Worm (Caenorhabditis elegans): Measurements from ENCODE around the gene idpa-2.

Gene idpa-2

DNA sequence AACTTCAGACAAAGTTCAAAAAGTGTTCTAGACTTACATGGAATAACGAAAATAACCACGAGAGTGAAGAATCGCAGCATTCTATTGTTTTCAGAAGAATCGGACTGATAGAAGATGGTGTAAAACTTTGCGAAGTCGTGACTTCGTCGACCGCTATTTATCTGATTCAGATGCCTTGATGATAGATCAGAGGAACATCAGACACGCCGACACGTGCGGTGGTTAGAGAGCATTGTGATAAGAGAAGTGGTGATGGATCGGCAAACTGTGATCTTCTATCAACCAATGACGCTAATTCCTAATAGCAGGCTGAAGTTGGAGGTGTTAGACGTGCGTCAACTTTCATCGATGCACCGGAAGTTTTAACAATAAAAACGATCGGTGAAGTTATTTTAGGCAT lies 25.7 kb upstream of the idpa-2 start (continued):
- TF ChIP-seq lin-29 (GFP tag; IDR thresholded peaks at IDR 0.05) (no peak), lin-38 (GFP tag; IDR thresholded peaks at IDR 0.05) (no peak), jun-1 (tag; optimal IDR thresholded peaks at IDR 0.05) (no peak), D1046.2 (GFP tag; IDR thresholded peaks at IDR 0.05) (no peak), php-3 (GFP tag; IDR thresholded peaks at IDR 0.05) (no peak), lin-1 (GFP tag; IDR thresholded peaks at IDR 0.05) (peak; percentile 39; the same call in 1 of the 2 replicates), mdt-29 (GFP tag; IDR thresholded peaks at IDR 0.05) (no peak), attf-4 (tag; optimal IDR thresholded peaks at IDR 0.05) (no peak), Y105C5A.15 (GFP tag; IDR thresholded peaks at IDR 0.05) (no peak), ztf-11 (tag; optimal IDR thresholded peaks at IDR 0.05) (no peak), hif-1 (tag; optimal IDR thresholded peaks at IDR 0.05) (no peak), tra-1 (GFP tag; IDR thresholded peaks at IDR 0.05) (0 out of 2 replicates have a peak, but pooled peaks have one; percentile 56), hlh-11 (tag; optimal IDR thresholded peaks at IDR 0.05) (peak; percentile 62), ZK337.2 (GFP tag; IDR thresholded peaks at IDR 0.05) (no peak), snpc-4 (tag; optimal IDR thresholded peaks at IDR 0.05) (no peak), unc-62 (GFP tag; optimal IDR thresholded peaks at IDR 0.05 in 1 of 2) (no peak), unc-62 (tag; optimal IDR thresholded peaks at IDR 0.05) (no peak), nhr-41 (GFP tag; IDR thresholded peaks at IDR 0.05) (no peak), fos-1 (tag; optimal IDR thresholded peaks at IDR 0.05) (no peak), ama-1 (optimal IDR thresholded peaks at IDR 0.05) (peak; percentile 4), F49E8.2 (tag; optimal IDR thresholded peaks at IDR 0.05; ENCODE audit: borderline replicate concordance) (no peak), T26A8.4 (GFP tag; IDR thresholded peaks at IDR 0.05) (no peak), snpc-1.2 (GFP tag; IDR thresholded peaks at IDR 0.05) (no peak), nhr-42 (GFP tag; IDR thresholded peaks at IDR 0.05) (no peak), spr-3 (GFP tag; optimal IDR thresholded peaks at IDR 0.05) (no peak), nhr-102 (tag; optimal IDR thresholded peaks at IDR 0.05) (peak; percentile 14), daf-19 (GFP tag; conservative IDR thresholded peaks at IDR 0.05) (no peak), ceh-20 (GFP tag; IDR thresholded peaks at IDR 0.05) (0 out of 2 replicates have a peak, but pooled peaks have one; percentile 55), egl-27 (tag; optimal IDR thresholded peaks at IDR 0.05) (no peak), lsy-2 (tag; optimal IDR thresholded peaks at IDR 0.05) (no peak), pqm-1 (tag; optimal IDR thresholded peaks at IDR 0.05) (no peak), sdz-12 (GFP tag; optimal IDR thresholded peaks at IDR 0.05) (no peak), daf-12 (tag; optimal IDR thresholded peaks at IDR 0.05) (no peak), ces-1 (GFP tag; optimal IDR thresholded peaks at IDR 0.05) (no peak), rbr-2 (tag; optimal IDR thresholded peaks at IDR 0.05) (no peak), Y5F2A.4 (GFP tag; optimal IDR thresholded peaks at IDR 0.05) (no peak), gei-8 (GFP tag; optimal IDR thresholded peaks at IDR 0.05) (peak; percentile 25), dmd-9 (GFP tag; IDR thresholded peaks at IDR 0.05) (no peak), nhr-237 (tag; optimal IDR thresholded peaks at IDR 0.05) (no peak), zip-2 (tag; optimal IDR thresholded peaks at IDR 0.05) (no peak), pha-4 (GFP tag; IDR thresholded peaks at IDR 0.05) (no peak), pha-4 (tag; optimal IDR thresholded peaks at IDR 0.05) (no peak), ceh-32 (tag; optimal IDR thresholded peaks at IDR 0.05; ENCODE audit: poor library complexity) (no peak), tag-97 (GFP tag; IDR thresholded peaks at IDR 0.05) (no peak), lin-13 (GFP tag; optimal IDR thresholded peaks at IDR 0.05) (no peak), hlh-30 (tag; optimal IDR thresholded peaks at IDR 0.05; ENCODE audit: insufficient read depth) (peak; percentile 77), lim-7 (GFP tag; IDR thresholded peaks at IDR 0.05) (no peak), F37D6.2 (tag; optimal IDR thresholded peaks at IDR 0.05) (no peak), mxl-3 (GFP tag; optimal IDR thresholded peaks at IDR 0.05) (peak; percentile 84), nhr-28 (tag; optimal IDR thresholded peaks at IDR 0.05) (peak; percentile 2), lir-3 (tag; optimal IDR thresholded peaks at IDR 0.05) (no peak), madf-5 (GFP tag; IDR thresholded peaks at IDR 0.05) (no peak), set-16 (GFP tag; IDR thresholded peaks at IDR 0.05) (no peak)

Data from whole organism, L4 larva.